Worm (Caenorhabditis elegans) whole organism, L4 larva: ENCODE measurements around the gene C04H4.1.

Experiments used
- lin-39 ChIP-seq: fragments of 150-350 bp; optimal IDR thresholded peaks from 2 replicates; lab custom pipeline; 2014; ENCODE audit warnings: missing biosample characterization, missing genetic modification reagents, missing genetic modification characterization
- lir-3 ChIP-seq: sonication (generic microtip); optimal IDR thresholded peaks from 2 replicates; lab custom pipeline; 2016; ENCODE audit warnings: mild to moderate bottlenecking, missing genetic modification characterization, missing compliant biosample characterization
- lsy-2 ChIP-seq, 2 experiments: fragments of 150-350 bp in 1 of 2; sonication (generic microtip) in 1 of 2; optimal IDR thresholded peaks; 2 replicates each; lab custom pipeline; 2014 to 2017; ENCODE audit warnings: missing biosample characterization in 2 of 2, missing genetic modification characterization in 2 of 2
- rbr-2 ChIP-seq: sonication (generic microtip); optimal IDR thresholded peaks from 2 replicates; lab custom pipeline; 2016; ENCODE audit warnings: missing genotype, missing genetic modification characterization, missing compliant biosample characterization
- tag-97 ChIP-seq: fragments of 200-800 bp; sonication (Bioruptor generic); IDR thresholded peaks from 2 replicates; pipeline ENCODE4 v1.3.6; 2022; ENCODE audit warnings: missing genetic modification characterization, missing compliant biosample characterization

- TF ChIP-seq tag-97 (no peak), rbr-2 (no peak), lsy-2 (tag; optimal IDR thresholded peaks at IDR 0.05; lab: Kevin White, UChicago) (no peak), lin-39 (tag; lab: Kevin White, UChicago) (no peak), lir-3 (no peak)
Measured at ce11 chrII:7985029-7985428, 26.4 kb downstream of the C04H4.1 start.
